Worm (Caenorhabditis elegans) whole organism, L1 larva: ENCODE measurements around the gene patr-1.

Source experiments
- C34B4.2 ChIP-seq: sonication (generic microtip); optimal IDR thresholded peaks from 2 replicates; lab custom pipeline; 2017; ENCODE audit warnings: mild to moderate bottlenecking, missing genetic modification characterization, missing compliant biosample characterization
- Y116A8C.19 ChIP-seq: sonication (generic microtip); optimal IDR thresholded peaks from 2 replicates; lab custom pipeline; 2016; ENCODE audit warnings: missing compliant biosample characterization, missing genetic modification characterization, borderline replicate concordance
- aly-2 ChIP-seq: fragments of 150-350 bp; optimal IDR thresholded peaks from 2 replicates; lab custom pipeline; 2014; ENCODE audit warnings: missing biosample characterization, missing genetic modification characterization
- blmp-1 ChIP-seq: fragments of 150-350 bp; optimal IDR thresholded peaks from 2 replicates; lab custom pipeline; 2014; ENCODE audit warnings: missing biosample characterization, missing genetic modification characterization
- ceh-63 ChIP-seq: fragments of 200-800 bp; sonication (Bioruptor generic); optimal IDR thresholded peaks from 2 replicates; lab custom pipeline; 2018; ENCODE audit warnings: mild to moderate bottlenecking, missing genetic modification characterization, missing compliant biosample characterization
- ceh-8 ChIP-seq: fragments of 200-800 bp; sonication (Bioruptor generic); optimal IDR thresholded peaks from 2 replicates; lab custom pipeline; 2018; ENCODE audit warnings: mild to moderate bottlenecking, missing genetic modification characterization, moderate library complexity, missing compliant biosample characterization
- ceh-82 ChIP-seq, 3 experiments: fragments of 150-350 bp in 1 of 3; sonication (generic microtip) in 2 of 3; optimal IDR thresholded peaks; 2 replicates each; lab custom pipeline; 2014 to 2017; ENCODE audit warnings: missing biosample characterization in 3 of 3, missing genetic modification characterization in 3 of 3
- dpl-1 ChIP-seq, 3 experiments: fragments of 150-350 bp in 2 of 3; sonication (generic microtip) in 1 of 3; optimal IDR thresholded peaks; 2 replicates each; lab custom pipeline; 2014 to 2017; ENCODE audit warnings: missing biosample characterization in 3 of 3, missing genetic modification characterization in 3 of 3, missing genetic modification reagents in 3 of 3
- dsc-1 ChIP-seq: sonication (generic microtip); optimal IDR thresholded peaks from 2 replicates; lab custom pipeline; 2016; ENCODE audit warnings: mild to moderate bottlenecking, missing genetic modification characterization, missing compliant biosample characterization
- efl-1 ChIP-seq, 4 experiments: fragments of 150-350 bp; optimal IDR thresholded peaks in 3 of 4; peaks in 1 of 4; 1 replicate in 1 of 4; 2 replicates in 3 of 4; lab custom pipeline; 2014; ENCODE audit warnings: missing biosample characterization in 2 of 4, missing genetic modification characterization in 2 of 4, missing genetic modification reagents in 2 of 4
- efl-3 ChIP-seq: fragments of 200-800 bp; sonication (Bioruptor generic); optimal IDR thresholded peaks from 2 replicates; lab custom pipeline; 2018; ENCODE audit warnings: mild to moderate bottlenecking, missing genetic modification characterization, missing compliant biosample characterization
- egl-13 ChIP-seq: sonication (generic microtip); optimal IDR thresholded peaks from 2 replicates; lab custom pipeline; 2016; ENCODE audit warnings: missing genotype, missing genetic modification reagents, missing genetic modification characterization, missing compliant biosample characterization
- elt-2 ChIP-seq: sonication (generic microtip); optimal IDR thresholded peaks from 2 replicates; lab custom pipeline; 2016; ENCODE audit warnings: missing genetic modification characterization, mild to moderate bottlenecking, inconsistent platforms, missing compliant biosample characterization, missing genetic modification reagents
- elt-3 ChIP-seq, 6 experiments: fragments of 150-350 bp in 1 of 6; sonication (generic microtip); optimal IDR thresholded peaks; 2 replicates each; lab custom pipeline; 2017 to 2018; ENCODE audit warnings: missing biosample characterization in 6 of 6, missing genetic modification characterization in 6 of 6, inconsistent platforms in 1 of 6
- fkh-8 ChIP-seq: sonication (generic microtip); optimal IDR thresholded peaks from 2 replicates; lab custom pipeline; 2016; ENCODE audit warnings: mild to moderate bottlenecking, missing genetic modification characterization, missing compliant biosample characterization
- grh-1 ChIP-seq: fragments of 200-800 bp; sonication (Bioruptor generic); IDR thresholded peaks from 2 replicates; pipeline ENCODE4 v1.3.6; 2022; ENCODE audit warnings: missing genetic modification reagents, missing genetic modification characterization, missing compliant biosample characterization
- hlh-4 ChIP-seq: sonication (generic microtip); optimal IDR thresholded peaks from 2 replicates; lab custom pipeline; 2016; ENCODE audit warnings: mild to moderate bottlenecking, missing genetic modification characterization, missing compliant biosample characterization
- hpl-2 ChIP-seq: fragments of 150-350 bp; optimal IDR thresholded peaks from 2 replicates; lab custom pipeline; 2014; ENCODE audit warnings: missing biosample characterization, missing genetic modification reagents, missing genetic modification characterization
- lin-13 ChIP-seq: fragments of 150-350 bp; optimal IDR thresholded peaks from 2 replicates; lab custom pipeline; 2014; ENCODE audit warnings: missing biosample characterization, missing genetic modification reagents, missing genetic modification characterization
- lin-15B ChIP-seq: fragments of 150-350 bp; sonication (generic microtip); optimal IDR thresholded peaks from 3 replicates; lab custom pipeline; 2014; ENCODE audit warnings: missing biosample characterization, missing genetic modification characterization
- lin-35 ChIP-seq, 2 experiments: fragments of 150-350 bp; optimal IDR thresholded peaks; 2 replicates each; lab custom pipeline; 2014; ENCODE audit warnings: missing biosample characterization in 2 of 2, missing genetic modification characterization in 2 of 2, missing genetic modification reagents in 2 of 2
- lin-39 ChIP-seq: fragments of 150-350 bp; optimal IDR thresholded peaks from 2 replicates; lab custom pipeline; 2014; ENCODE audit warnings: missing biosample characterization, missing genetic modification reagents, missing genetic modification characterization
- lir-3 ChIP-seq: sonication (generic microtip); optimal IDR thresholded peaks from 2 replicates; lab custom pipeline; 2016; ENCODE audit warnings: mild to moderate bottlenecking, missing genetic modification characterization, moderate library complexity, missing compliant biosample characterization; ENCODE audit not compliant: poor library complexity
- mdl-1 ChIP-seq, 2 experiments: fragments of 150-350 bp; optimal IDR thresholded peaks; 2 replicates each; lab custom pipeline; 2014 to 2017; ENCODE audit warnings: missing biosample characterization in 2 of 2, missing genetic modification characterization in 2 of 2, inconsistent platforms in 1 of 2
- mef-2 ChIP-seq: fragments of 150-350 bp; optimal IDR thresholded peaks from 2 replicates; lab custom pipeline; 2014; ENCODE audit warnings: missing biosample characterization, missing genetic modification characterization
- nhr-11 ChIP-seq: fragments of 150-350 bp; optimal IDR thresholded peaks from 2 replicates; lab custom pipeline; 2014; ENCODE audit warnings: missing biosample characterization, missing genetic modification characterization
- nhr-19 ChIP-seq: fragments of 200-800 bp; sonication (Bioruptor generic); conservative IDR thresholded peaks from 2 replicates; pipeline ENCODE4 v1.3.6; 2022; ENCODE audit warnings: missing genetic modification characterization, missing compliant biosample characterization
- nhr-237 ChIP-seq: fragments of 150-350 bp; optimal IDR thresholded peaks from 2 replicates; lab custom pipeline; 2014; ENCODE audit warnings: missing biosample characterization, missing genetic modification characterization
- nhr-28 ChIP-seq: fragments of 150-350 bp; optimal IDR thresholded peaks from 2 replicates; lab custom pipeline; 2014; ENCODE audit warnings: missing biosample characterization, missing genetic modification characterization
- nhr-76 ChIP-seq: sonication (generic microtip); optimal IDR thresholded peaks from 2 replicates; lab custom pipeline; 2017; ENCODE audit warnings: missing biosample characterization, missing genetic modification characterization
- nhr-77 ChIP-seq: fragments of 150-350 bp; optimal IDR thresholded peaks from 2 replicates; lab custom pipeline; 2014; ENCODE audit warnings: missing biosample characterization, missing genetic modification characterization
- nhr-85 ChIP-seq: sonication (generic microtip); peaks from one replicate; lab custom pipeline; 2016; ENCODE audit warnings: missing genetic modification characterization, inconsistent platforms, missing compliant biosample characterization
- nhr-90 ChIP-seq: sonication (generic microtip); optimal IDR thresholded peaks from 2 replicates; lab custom pipeline; 2016; ENCODE audit warnings: mild to moderate bottlenecking, missing genetic modification characterization, missing compliant biosample characterization; ENCODE audit not compliant: poor library complexity
- pag-3 ChIP-seq: sonication (generic microtip); optimal IDR thresholded peaks from 2 replicates; lab custom pipeline; 2017; ENCODE audit warnings: missing genetic modification characterization, mild to moderate bottlenecking, missing compliant biosample characterization, antibody characterized with exemption, borderline replicate concordance; ENCODE audit not compliant: insufficient read depth
- pqm-1 ChIP-seq: sonication (generic microtip); optimal IDR thresholded peaks from 3 replicates; lab custom pipeline; 2017; ENCODE audit warnings: missing biosample characterization, missing genetic modification characterization
- rnt-1 ChIP-seq: sonication (generic microtip); optimal IDR thresholded peaks from 2 replicates; lab custom pipeline; 2016; ENCODE audit warnings: mild to moderate bottlenecking, missing genetic modification characterization, moderate library complexity, missing compliant biosample characterization
- snpc-4 ChIP-seq: fragments of 150-350 bp; optimal IDR thresholded peaks from 2 replicates; lab custom pipeline; 2014; ENCODE audit warnings: missing biosample characterization, missing genetic modification characterization
- swsn-7 ChIP-seq: sonication (generic microtip); optimal IDR thresholded peaks from 2 replicates; lab custom pipeline; 2016; ENCODE audit warnings: missing genetic modification characterization, missing compliant biosample characterization
- tlp-1 ChIP-seq: fragments of 150-350 bp; optimal IDR thresholded peaks from 2 replicates; lab custom pipeline; 2014; ENCODE audit warnings: missing biosample characterization, missing genetic modification characterization
- unc-130 ChIP-seq: fragments of 150-350 bp; optimal IDR thresholded peaks from 2 replicates; lab custom pipeline; 2017; ENCODE audit warnings: missing biosample characterization, missing genetic modification characterization, inconsistent platforms
- unc-30 ChIP-seq: sonication (generic microtip); optimal IDR thresholded peaks from 2 replicates; lab custom pipeline; 2017; ENCODE audit warnings: missing biosample characterization, missing genetic modification characterization
- unc-62 ChIP-seq: fragments of 150-350 bp; optimal IDR thresholded peaks from 2 replicates; lab custom pipeline; 2014; ENCODE audit warnings: missing biosample characterization, missing genetic modification reagents, missing genetic modification characterization
- unc-98 ChIP-seq: fragments of 200-800 bp; sonication (Bioruptor generic); IDR thresholded peaks from 2 replicates; pipeline ENCODE4 v1.3.6; 2022; ENCODE audit warnings: missing genetic modification characterization, missing compliant biosample characterization
- vab-15 ChIP-seq: sonication (generic microtip); optimal IDR thresholded peaks from 2 replicates; lab custom pipeline; 2017; ENCODE audit warnings: missing genotype, mild to moderate bottlenecking, missing genetic modification characterization, missing compliant biosample characterization
- xbp-1 ChIP-seq: sonication (generic microtip); optimal IDR thresholded peaks from 2 replicates; lab custom pipeline; 2016; ENCODE audit warnings: missing genetic modification characterization, missing compliant biosample characterization
- ztf-11 ChIP-seq, 2 experiments: sonication (generic microtip); optimal IDR thresholded peaks; 2 replicates each; lab custom pipeline; 2016 to 2017; ENCODE audit warnings: missing genetic modification characterization in 2 of 2, missing biosample characterization in 1 of 2, missing compliant biosample characterization in 1 of 2
- ztf-4 ChIP-seq: fragments of 150-350 bp; optimal IDR thresholded peaks from 2 replicates; lab custom pipeline; 2014; ENCODE audit warnings: missing biosample characterization, missing genetic modification characterization

The patr-1 gene

DNA sequence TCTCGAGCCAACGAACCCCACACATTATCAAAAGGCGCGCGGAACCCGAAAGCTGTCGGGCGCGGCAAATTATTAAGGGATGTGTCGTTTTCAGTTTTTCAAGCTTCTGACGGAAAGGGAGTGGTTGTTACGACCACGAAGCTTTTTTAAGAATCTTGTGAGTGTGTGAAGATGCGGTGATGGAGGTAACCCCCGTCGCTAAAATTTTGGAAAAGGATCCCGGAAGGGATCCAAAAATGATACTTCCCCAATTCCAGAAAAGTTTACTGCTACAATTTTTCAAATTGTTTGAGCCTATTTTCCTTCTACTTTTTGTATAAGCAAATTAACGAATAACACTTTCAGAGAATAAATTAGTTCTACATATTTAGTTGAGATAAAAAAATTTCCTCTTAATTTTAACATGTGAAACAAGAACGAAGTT is 21.0 kb downstream of the patr-1 start (continued):
- TF ChIP-seq efl-1 (optimal IDR thresholded peaks at IDR 0.05; lab: Kevin White, UChicago): no peak
- TF ChIP-seq efl-1 (GFP tag; optimal IDR thresholded peaks at IDR 0.05 in 1 of 2; lab: Kevin White, UChicago): peak in 1 of 2 experiments; percentile 20
- peak in 2 of 3 experiments; percentile 39 to 58 for TF ChIP-seq dpl-1 (GFP tag; optimal IDR thresholded peaks at IDR 0.05; lab: Kevin White, UChicago)
- TF ChIP-seq elt-3 (tag; optimal IDR thresholded peaks at IDR 0.05; lab: Kevin White, UChicago): peak in 1 of 6 experiments; percentile 73
- no peak for TF ChIP-seq hlh-4 (tag; lab: Kevin White, UChicago)
- TF ChIP-seq pag-3: no peak
- TF ChIP-seq ztf-11 (tag; optimal IDR thresholded peaks at IDR 0.05; lab: Kevin White, UChicago): peak in 1 of 2 experiments; percentile 26
- TF ChIP-seq fkh-8 (tag; lab: Kevin White, UChicago): peak; percentile 82
- TF ChIP-seq mdl-1 (tag; optimal IDR thresholded peaks at IDR 0.05; lab: Kevin White, UChicago): peak in 1 of 2 experiments; percentile 4
- no peak for TF ChIP-seq elt-2
- no peak for TF ChIP-seq unc-98 (GFP tag; lab: Robert Waterston, UW)
- TF ChIP-seq aly-2 (tag; lab: Kevin White, UChicago): peak; percentile 100

DNA sequence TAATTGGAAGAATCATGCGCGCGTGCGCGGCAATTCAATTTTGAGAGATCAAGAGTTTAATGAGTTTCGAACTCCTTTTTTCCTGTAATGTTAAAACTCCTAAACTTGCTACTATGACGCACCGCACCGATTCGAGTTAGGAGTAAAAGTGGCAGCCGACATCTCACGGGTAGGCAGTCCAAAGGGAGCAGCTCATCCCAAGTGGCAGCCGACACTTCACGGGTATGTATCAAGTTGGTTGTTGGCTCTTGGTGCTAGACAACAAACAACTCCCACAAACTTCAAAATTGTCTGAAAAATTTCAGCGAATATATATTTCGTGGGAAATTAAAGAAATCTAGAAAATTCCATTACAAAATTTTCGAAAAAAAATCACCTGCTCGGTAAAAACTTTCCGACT is 24.6 kb downstream of the patr-1 start:
- TF ChIP-seq egl-13 (no peak), nhr-76 (tag; lab: Kevin White, UChicago) (no peak), snpc-4 (peak; percentile 77), nhr-28 (tag; lab: Kevin White, UChicago) (no peak), lir-3 (tag; lab: Kevin White, UChicago) (no peak), lin-13 (GFP tag; lab: Kevin White, UChicago) (no peak), nhr-77 (no peak)

DNA sequence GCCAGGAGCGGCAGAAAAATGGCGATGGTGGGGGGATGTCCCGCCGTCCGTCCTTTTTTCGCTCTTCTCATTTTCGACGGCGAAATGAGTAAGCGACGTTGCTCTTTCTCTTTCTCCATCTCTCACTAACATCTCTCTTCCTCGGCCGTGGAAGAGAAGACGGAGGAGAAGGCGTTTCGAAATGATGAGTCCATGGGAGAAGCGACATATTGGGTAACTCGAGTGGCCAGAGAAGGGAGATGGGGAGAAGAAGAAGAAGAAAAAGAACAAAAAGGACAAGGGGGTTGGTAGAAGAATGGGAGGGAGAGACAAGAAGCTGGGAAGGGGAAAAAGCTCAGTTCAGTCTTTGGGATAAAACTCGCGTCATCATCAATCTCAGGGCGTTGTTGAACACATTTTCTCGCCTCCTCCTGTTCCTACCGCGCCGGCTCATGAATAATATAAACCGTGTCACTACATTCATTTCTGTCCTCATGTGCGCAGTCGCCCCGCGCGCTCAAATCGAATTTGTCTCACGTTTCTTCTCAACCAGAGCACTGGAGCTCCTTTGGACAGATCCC is 26.0 kb downstream of the patr-1 start:
- TF ChIP-seq nhr-77 (no peak), pqm-1 (tag; lab: Kevin White, UChicago) (no peak), snpc-4 (no peak), ceh-63 (no peak), hpl-2 (GFP tag; lab: Kevin White, UChicago) (no peak), nhr-76 (tag; lab: Kevin White, UChicago) (no peak), tlp-1 (tag; lab: Kevin White, UChicago) (no peak), blmp-1 (tag; lab: Kevin White, UChicago) (no peak), lin-35 (GFP tag; optimal IDR thresholded peaks at IDR 0.05; lab: Kevin White, UChicago) (no peak), Y116A8C.19 (tag; lab: Kevin White, UChicago) (no peak), ceh-8 (GFP tag; lab: Kevin White, UChicago) (no peak), grh-1 (GFP tag; lab: Robert Waterston, UW) (no peak), efl-3 (GFP tag; lab: Kevin White, UChicago) (no peak), dsc-1 (tag; lab: Kevin White, UChicago) (no peak), pag-3 (no peak), lin-15B (tag; lab: Kevin White, UChicago) (no peak), mef-2 (tag; lab: Kevin White, UChicago) (no peak), lin-39 (tag; lab: Kevin White, UChicago) (no peak), unc-30 (no peak), ztf-4 (tag; lab: Kevin White, UChicago) (no peak), xbp-1 (tag; lab: Kevin White, UChicago) (peak; percentile 30), fkh-8 (tag; lab: Kevin White, UChicago) (peak; percentile 0), ceh-82 (tag; optimal IDR thresholded peaks at IDR 0.05; lab: Kevin White, UChicago) (peak; percentile 8 to 70 (median 33)), nhr-90 (tag; lab: Kevin White, UChicago) (no peak), rnt-1 (tag; lab: Kevin White, UChicago) (no peak), nhr-11 (tag; lab: Kevin White, UChicago) (no peak), C34B4.2 (tag; lab: Kevin White, UChicago) (no peak), nhr-85 (no peak), nhr-237 (tag; lab: Kevin White, UChicago) (no peak), unc-130 (tag; lab: Kevin White, UChicago) (no peak), swsn-7 (tag; lab: Kevin White, UChicago) (no peak), vab-15 (tag; lab: Kevin White, UChicago) (no peak), unc-62 (no peak), aly-2 (tag; lab: Kevin White, UChicago) (no peak), nhr-19 (GFP tag; lab: Robert Waterston, UW) (no peak), elt-3 (tag; optimal IDR thresholded peaks at IDR 0.05; lab: Kevin White, UChicago) (no peak)
